Worm (Caenorhabditis elegans) whole organism, L4/young adult: ENCODE results near the gene F36G3.3.

ENCODE experiments used
- W03F9.2 ChIP-seq: fragments of 150-350 bp; optimal IDR thresholded peaks from 2 replicates; lab custom pipeline; 2014; ENCODE audit warnings: missing biosample characterization, missing genetic modification characterization
- dao-5 ChIP-seq: sonication (generic microtip); optimal IDR thresholded peaks from 2 replicates; lab custom pipeline; 2016; ENCODE audit warnings: missing genotype, missing genetic modification characterization, moderate library complexity, missing compliant biosample characterization
- him-1 ChIP-seq: sonication (generic microtip); optimal IDR thresholded peaks from 2 replicates; lab custom pipeline; 2016; ENCODE audit warnings: missing genotype, missing genetic modification reagents, missing genetic modification characterization, missing compliant biosample characterization

DNA sequence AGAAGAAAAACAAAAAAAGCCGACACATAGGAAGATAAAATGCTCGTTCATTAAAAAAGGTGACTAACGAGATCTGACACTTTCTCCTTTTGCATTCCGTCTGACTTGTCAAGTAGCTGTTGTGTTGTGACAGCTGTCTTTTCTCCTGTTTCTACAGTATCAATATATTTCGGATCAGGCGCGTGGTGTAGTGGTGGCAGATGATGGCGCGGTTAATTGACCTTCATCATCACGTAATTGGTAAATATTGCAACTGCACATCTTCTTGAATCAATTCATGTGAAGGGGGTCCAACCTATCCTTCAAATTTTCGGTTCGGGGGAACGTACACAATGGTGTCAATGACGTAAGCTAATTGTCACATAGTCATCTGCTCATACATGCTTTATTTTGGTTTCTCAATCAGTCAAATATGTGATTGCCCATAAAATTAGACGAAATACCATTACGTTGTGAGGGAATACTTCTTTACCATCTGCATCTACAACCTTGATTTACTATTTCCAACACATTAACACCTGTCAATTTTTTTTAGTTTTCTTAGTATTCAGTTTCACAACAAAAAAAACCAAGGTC lies 49.7 kb downstream of the F36G3.3 start:
- TF ChIP-seq him-1 (tag; lab: Kevin White, UChicago) = no peak
- no peak for TF ChIP-seq dao-5 (tag; lab: Kevin White, UChicago)
- TF ChIP-seq W03F9.2 = no peak
